Fruit fly (Drosophila melanogaster) whole organism: ENCODE measurements around the gene CG43331.

Experiments
- CG8478 ChIP-seq: fragments of >200 bp; optimal IDR thresholded peaks from 2 replicates; lab custom pipeline; 2018; ENCODE audit warnings: inconsistent platforms
- Dll ChIP-seq: fragments of >200 bp; optimal IDR thresholded peaks from 2 replicates; lab custom pipeline; 2017
- EcR ChIP-seq, 2 experiments: fragments of >200 bp; optimal IDR thresholded peaks; 2 replicates each; lab custom pipeline; 2017; ENCODE audit warnings: missing biosample characterization in 2 of 2, missing genetic modification characterization in 2 of 2, missing genetic modification reagents in 2 of 2
- pan ChIP-seq: fragments of >200 bp; optimal IDR thresholded peaks from 2 replicates; lab custom pipeline; 2017
- psq ChIP-seq: fragments of >200 bp; optimal IDR thresholded peaks from 2 replicates; lab custom pipeline; 2017
- usp ChIP-seq: fragments of >200 bp; optimal IDR thresholded peaks from 2 replicates; lab custom pipeline; 2017; ENCODE audit warnings: missing biosample characterization, missing genetic modification characterization, mixed read lengths

- TF ChIP-seq EcR (GFP tag; optimal IDR thresholded peaks at IDR 0.05; lab: Kevin White, UChicago): no peak
- TF ChIP-seq psq (lab: Kevin White, UChicago): no peak
- TF ChIP-seq CG8478 (lab: Kevin White, UChicago): no peak
- TF ChIP-seq pan: no peak
- no peak for TF ChIP-seq Dll (lab: Kevin White, UChicago)
- no peak for TF ChIP-seq usp (GFP tag; lab: Kevin White, UChicago)
These were observed 6.0 kb downstream of the CG43331 start for dm6 chr3L:22497594-22497993.
